Fruit fly (Drosophila melanogaster) whole organism, embryonic: ENCODE results near the gene LysS.
A peak's percentile ranks its signal among the peaks of the same experiment; 100 is the strongest.

Source experiments
- Adf1 ChIP-seq: fragments of 200-800 bp; sonication (Bioruptor generic); IDR thresholded peaks from 2 replicates; pipeline ENCODE4 v1.3.6; 2022; ENCODE audit warnings: missing biosample characterization, missing genetic modification characterization
- Antp ChIP-seq: fragments of 200-800 bp; sonication (Bioruptor generic); optimal IDR thresholded peaks from 3 replicates; lab custom pipeline; 2016; ENCODE audit warnings: missing biosample characterization, missing genetic modification characterization
- CG11456 ChIP-seq: fragments of 200-800 bp; sonication (Bioruptor generic); IDR thresholded peaks from 3 replicates; pipeline ENCODE4 v1.3.6; 2022; ENCODE audit warnings: missing biosample characterization, missing genetic modification characterization
- CG13624 ChIP-seq: fragments of 200-800 bp; sonication (Bioruptor generic); optimal IDR thresholded peaks from 2 replicates; lab custom pipeline; 2016; ENCODE audit warnings: missing biosample characterization, missing genetic modification characterization
- CG13775 ChIP-seq: fragments of 200-800 bp; sonication (Bioruptor generic); optimal IDR thresholded peaks from 3 replicates; lab custom pipeline; 2017; ENCODE audit warnings: missing biosample characterization, mild to moderate bottlenecking, missing genetic modification characterization
- CG13894 ChIP-seq: fragments of 200-800 bp; sonication (Bioruptor generic); optimal IDR thresholded peaks from 3 replicates; lab custom pipeline; 2018; ENCODE audit warnings: missing biosample characterization, mild to moderate bottlenecking, missing genetic modification characterization, moderate library complexity
- CG16779 ChIP-seq: fragments of 200-800 bp; sonication (Bioruptor generic); IDR thresholded peaks from 2 replicates; pipeline ENCODE4 v1.3.6; 2022; ENCODE audit warnings: missing biosample characterization, missing genetic modification characterization
- CG2875 ChIP-seq: fragments of 200-800 bp; sonication (Bioruptor generic); optimal IDR thresholded peaks from 2 replicates; lab custom pipeline; 2017; ENCODE audit warnings: missing biosample characterization, mild to moderate bottlenecking, missing genetic modification characterization, missing genetic modification reagents
- CG3163 ChIP-seq: fragments of 200-800 bp; sonication (Bioruptor generic); optimal IDR thresholded peaks from 3 replicates; lab custom pipeline; 2016; ENCODE audit warnings: missing biosample characterization, missing genetic modification characterization
- CG32772 ChIP-seq: fragments of 200-800 bp; sonication (Bioruptor generic); IDR thresholded peaks from 2 replicates; pipeline ENCODE4 v1.3.6; 2022; ENCODE audit warnings: missing biosample characterization, missing genetic modification characterization
- CG34224 ChIP-seq: fragments of 200-800 bp; sonication (Bioruptor generic); IDR thresholded peaks from 3 replicates; pipeline ENCODE4 v1.3.6; 2022; ENCODE audit warnings: missing biosample characterization, missing genetic modification characterization; ENCODE audit not compliant: partially characterized antibody
- CG42726 ChIP-seq: fragments of 200-800 bp; sonication (Bioruptor generic); IDR thresholded peaks from 2 replicates; pipeline ENCODE4 v1.3.6; 2022; ENCODE audit warnings: missing biosample characterization, missing genetic modification characterization; ENCODE audit not compliant: partially characterized antibody
- Deaf1 ChIP-seq: fragments of 200-800 bp; optimal IDR thresholded peaks from 3 replicates; lab custom pipeline; 2019; ENCODE audit warnings: missing biosample characterization, mild to moderate bottlenecking, missing genetic modification characterization, moderate library complexity
- Dp ChIP-seq: fragments of 200-800 bp; sonication (Bioruptor generic); optimal IDR thresholded peaks from 2 replicates; lab custom pipeline; 2018; ENCODE audit warnings: missing biosample characterization, mild to moderate bottlenecking, missing genetic modification characterization, moderate library complexity
- Jarid2 ChIP-seq: fragments of 200-800 bp; sonication (Bioruptor generic); optimal IDR thresholded peaks from 3 replicates; lab custom pipeline; 2017; ENCODE audit warnings: mild to moderate bottlenecking, missing biosample characterization, missing genetic modification reagents, missing genetic modification characterization
- Med ChIP-seq: fragments of 200-800 bp; sonication (Bioruptor generic); peaks from one replicate; lab custom pipeline; 2016; ENCODE audit warnings: missing biosample characterization, missing genetic modification characterization, mild to moderate bottlenecking, inconsistent platforms, moderate library complexity
- Rx ChIP-seq: fragments of 200-800 bp; sonication (Bioruptor generic); IDR thresholded peaks from 2 replicates; pipeline ENCODE4 v1.3.6; 2022; ENCODE audit warnings: missing biosample characterization, missing genetic modification characterization
- Xrp1 ChIP-seq: fragments of 200-800 bp; sonication (Bioruptor generic); IDR thresholded peaks from 2 replicates; pipeline ENCODE4 v1.3.6; 2022; ENCODE audit warnings: missing biosample characterization, missing genetic modification characterization
- abd-A ChIP-seq: fragments of 200-800 bp; sonication (Bioruptor generic); optimal IDR thresholded peaks from 3 replicates; lab custom pipeline; 2019; ENCODE audit warnings: missing biosample characterization, mild to moderate bottlenecking, missing genetic modification characterization, moderate library complexity
- bowl ChIP-seq: fragments of 200-800 bp; sonication (Bioruptor generic); IDR thresholded peaks from 2 replicates; pipeline ENCODE4 v1.3.6; 2022; ENCODE audit warnings: missing biosample characterization, missing genetic modification characterization
- cato ChIP-seq: fragments of 200-800 bp; sonication (Bioruptor generic); optimal IDR thresholded peaks from 2 replicates; lab custom pipeline; 2016; ENCODE audit warnings: missing biosample characterization, missing genetic modification characterization, borderline replicate concordance
- chif ChIP-seq, 2 experiments: fragments of 200-800 bp; sonication (Bioruptor generic); optimal IDR thresholded peaks; 3 replicates each; lab custom pipeline; 2016; ENCODE audit warnings: missing biosample characterization in 2 of 2, missing genetic modification characterization in 2 of 2
- ken ChIP-seq: fragments of 200-800 bp; sonication (Bioruptor generic); IDR thresholded peaks from 3 replicates; pipeline ENCODE4 v1.3.6; 2022; ENCODE audit warnings: missing biosample characterization, missing genetic modification characterization
- oc ChIP-seq: fragments of 200-800 bp; sonication (Bioruptor generic); optimal IDR thresholded peaks from 2 replicates; lab custom pipeline; 2018; ENCODE audit warnings: missing biosample characterization, mild to moderate bottlenecking, missing genetic modification characterization, moderate library complexity
- ranshi ChIP-seq: fragments of 200-800 bp; sonication (Bioruptor generic); IDR thresholded peaks from 2 replicates; pipeline ENCODE4 v1.3.6; 2022; ENCODE audit warnings: missing biosample characterization, missing genetic modification characterization
- toy ChIP-seq: fragments of 200-800 bp; sonication (Bioruptor generic); IDR thresholded peaks from 2 replicates; pipeline ENCODE4 v1.3.6; 2022; ENCODE audit warnings: missing biosample characterization, missing genetic modification characterization
- trh ChIP-seq: fragments of 200-800 bp; sonication (Bioruptor generic); optimal IDR thresholded peaks from 2 replicates; lab custom pipeline; 2016; ENCODE audit warnings: missing biosample characterization, missing genetic modification characterization

The LysS gene

DNA sequence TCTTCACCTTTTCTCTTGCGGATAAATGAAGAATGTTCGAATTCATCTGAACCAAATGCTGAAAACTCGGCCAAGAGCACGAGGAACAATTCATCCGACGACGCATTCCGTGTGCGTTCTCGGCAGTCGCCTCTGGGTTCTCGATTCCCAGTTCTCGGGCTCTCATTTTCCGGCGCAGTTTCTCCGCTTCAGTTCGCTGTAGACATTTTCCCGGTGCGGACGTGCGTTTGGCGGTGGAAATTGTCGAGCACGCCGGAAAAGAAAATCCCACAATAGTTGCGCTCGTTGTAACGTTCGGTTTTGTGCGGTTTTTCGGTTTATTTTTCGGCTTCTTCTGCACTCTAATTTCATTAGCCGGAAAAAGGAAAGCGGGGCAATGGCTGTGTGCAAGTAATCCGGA lies 48.2 kb downstream of the LysS start, which contains the start of gene CG32333 (continued):
- peak; percentile 2 for TF ChIP-seq abd-A (tag; lab: Kevin White, UChicago)
- no peak for TF ChIP-seq CG13624
- TF ChIP-seq CG16779 (GFP tag; lab: Robert Waterston, UW), result 0 out of 2 replicates have a peak, but pooled peaks have one; percentile 16
- TF ChIP-seq toy, result no peak
- peak; percentile 34; the same call in 1 of the 2 replicates for TF ChIP-seq ranshi (GFP tag; lab: Robert Waterston, UW)
- TF ChIP-seq trh (GFP tag; lab: Kevin White, UChicago), result no peak
- TF ChIP-seq Med (GFP tag; lab: Kevin White, UChicago), result peak; percentile 67
- TF ChIP-seq Adf1 (GFP tag; lab: Robert Waterston, UW), result no peak
- peak; percentile 45 for TF ChIP-seq Jarid2
- TF ChIP-seq ken, result no peak
- TF ChIP-seq CG2875, result no peak
- TF ChIP-seq bowl, result no peak
- no peak for TF ChIP-seq CG11456 (GFP tag; lab: Robert Waterston, UW)
- peak; percentile 91 for TF ChIP-seq Deaf1 (tag; lab: Kevin White, UChicago)
- no peak for TF ChIP-seq cato (GFP tag; lab: Kevin White, UChicago)
- TF ChIP-seq Rx (GFP tag; lab: Robert Waterston, UW), result no peak
- TF ChIP-seq CG13775 (GFP tag; lab: Kevin White, UChicago), result no peak
- TF ChIP-seq Xrp1, result no peak
- no peak for TF ChIP-seq oc (tag; lab: Kevin White, UChicago)
- no peak for TF ChIP-seq CG32772 (GFP tag; lab: Robert Waterston, UW)
- TF ChIP-seq CG34224 (GFP tag; lab: Robert Waterston, UW), result no peak
- TF ChIP-seq CG13894, result peak; percentile 19
- no peak for TF ChIP-seq chif (GFP tag; optimal IDR thresholded peaks at IDR 0.05; lab: Kevin White, UChicago)
- TF ChIP-seq CG3163 (GFP tag; lab: Kevin White, UChicago), result peak; percentile 71
- no peak for TF ChIP-seq Antp (GFP tag; lab: Kevin White, UChicago)
- peak; percentile 45; the same call in 1 of the 2 replicates for TF ChIP-seq CG42726
- no peak for TF ChIP-seq Dp (GFP tag; lab: Kevin White, UChicago)
